Worm (Caenorhabditis elegans) whole organism, midembryonic: Measurements from ENCODE around the gene F08F8.11.

Experiments
- flt-1 ChIP-seq: fragments of 200-800 bp; sonication (Bioruptor generic); IDR thresholded peaks from 2 replicates; pipeline ENCODE4 v1.3.6; 2022; ENCODE audit warnings: missing genetic modification characterization, missing compliant biosample characterization
- klf-2 ChIP-seq: fragments of 200-800 bp; sonication (Bioruptor generic); conservative IDR thresholded peaks from 2 replicates; pipeline ENCODE4 v1.3.6; 2022; ENCODE audit warnings: missing genetic modification reagents, missing genetic modification characterization, missing compliant biosample characterization
- ref-1 ChIP-seq: fragments of 200-800 bp; sonication (Bioruptor generic); conservative IDR thresholded peaks from 2 replicates; pipeline ENCODE4 v1.3.6; 2022; ENCODE audit warnings: missing genetic modification reagents, missing genetic modification characterization, missing compliant biosample characterization

- TF ChIP-seq klf-2 (GFP tag; lab: Robert Waterston, UW) (no peak), flt-1 (GFP tag; lab: Robert Waterston, UW) (no peak), ref-1 (GFP tag; lab: Robert Waterston, UW) (no peak)
These were observed 11.8 kb upstream of the F08F8.11 start, which contains the start of gene F08F8.9 for ce11 chrIII:7353871-7354270.
